Worm (Caenorhabditis elegans) whole organism, mixed stage, embryonic: ENCODE measurements around the gene B0228.8.
A peak's percentile ranks its signal among the peaks of the same experiment; 100 is the strongest.

Experiments used
- bed-3 ChIP-seq: fragments of 200-800 bp; sonication (Bioruptor generic); optimal IDR thresholded peaks from 3 replicates; lab custom pipeline; 2018; ENCODE audit warnings: mild to moderate bottlenecking, missing genetic modification characterization, moderate library complexity, missing compliant biosample characterization
- ces-1 ChIP-seq: fragments of 150-350 bp; optimal IDR thresholded peaks from 2 replicates; lab custom pipeline; 2014; ENCODE audit warnings: missing biosample characterization, missing genetic modification reagents, missing genetic modification characterization
- drap-1 ChIP-seq: fragments of 200-800 bp; sonication (Bioruptor generic); optimal IDR thresholded peaks from 3 replicates; lab custom pipeline; 2018; ENCODE audit warnings: mild to moderate bottlenecking, missing genetic modification characterization, missing compliant biosample characterization
- elt-1 ChIP-seq: sonication (generic microtip); optimal IDR thresholded peaks from 2 replicates; lab custom pipeline; 2017; ENCODE audit warnings: missing genetic modification characterization, mild to moderate bottlenecking, missing compliant biosample characterization, antibody characterized with exemption, moderate library complexity, borderline replicate concordance; ENCODE audit not compliant: insufficient read depth
- flh-1 ChIP-seq: fragments of 200-800 bp; sonication (Bioruptor generic); optimal IDR thresholded peaks from 2 replicates; lab custom pipeline; 2018; ENCODE audit warnings: mild to moderate bottlenecking, missing genetic modification characterization, moderate library complexity, missing compliant biosample characterization
- hlh-1 ChIP-seq: fragments of 150-350 bp; optimal IDR thresholded peaks from 2 replicates; lab custom pipeline; 2014; ENCODE audit warnings: missing biosample characterization, missing genetic modification reagents, missing genetic modification characterization
- mep-1 ChIP-seq: fragments of 150-350 bp; optimal IDR thresholded peaks from 2 replicates; lab custom pipeline; 2017; ENCODE audit warnings: missing biosample characterization, missing genetic modification reagents, missing genetic modification characterization, inconsistent platforms
- sem-2 ChIP-seq: fragments of 200-800 bp; sonication (Bioruptor generic); optimal IDR thresholded peaks from 2 replicates; lab custom pipeline; 2018; ENCODE audit warnings: mild to moderate bottlenecking, missing genetic modification characterization, missing compliant biosample characterization
- ztf-11 ChIP-seq: fragments of 150-350 bp; optimal IDR thresholded peaks from 2 replicates; lab custom pipeline; 2014; ENCODE audit warnings: missing biosample characterization, missing genetic modification characterization

B0228.8 gene

DNA sequence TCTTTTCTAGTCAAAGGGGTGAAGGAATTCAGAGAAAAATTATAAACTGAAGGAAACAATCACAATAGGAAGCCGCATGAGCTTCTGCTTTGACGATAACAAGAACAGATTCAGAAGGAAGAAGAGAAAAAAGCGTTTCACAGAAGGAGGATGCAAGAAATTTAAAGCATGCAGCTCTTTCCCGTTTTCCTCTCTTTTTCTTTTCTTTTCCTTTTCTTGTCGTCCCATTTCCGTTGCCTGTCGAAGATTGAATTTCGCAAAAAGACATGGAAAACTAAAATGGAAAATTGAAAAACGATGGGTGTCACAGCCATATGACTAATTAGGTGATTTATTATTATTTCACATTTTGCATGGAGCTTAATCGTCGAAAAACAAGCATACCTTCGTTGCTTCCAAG is 45.2 kb downstream of the B0228.8 start:
- TF ChIP-seq ztf-11 (tag; lab: Kevin White, UChicago) (no peak), hlh-1 (tag; lab: Kevin White, UChicago) (no peak), elt-1 (tag; lab: Kevin White, UChicago) (no peak), drap-1 (GFP tag; lab: Kevin White, UChicago) (no peak), mep-1 (tag; lab: Kevin White, UChicago) (no peak), flh-1 (GFP tag; lab: Kevin White, UChicago) (no peak), ces-1 (GFP tag; lab: Kevin White, UChicago) (peak; percentile 43)

DNA sequence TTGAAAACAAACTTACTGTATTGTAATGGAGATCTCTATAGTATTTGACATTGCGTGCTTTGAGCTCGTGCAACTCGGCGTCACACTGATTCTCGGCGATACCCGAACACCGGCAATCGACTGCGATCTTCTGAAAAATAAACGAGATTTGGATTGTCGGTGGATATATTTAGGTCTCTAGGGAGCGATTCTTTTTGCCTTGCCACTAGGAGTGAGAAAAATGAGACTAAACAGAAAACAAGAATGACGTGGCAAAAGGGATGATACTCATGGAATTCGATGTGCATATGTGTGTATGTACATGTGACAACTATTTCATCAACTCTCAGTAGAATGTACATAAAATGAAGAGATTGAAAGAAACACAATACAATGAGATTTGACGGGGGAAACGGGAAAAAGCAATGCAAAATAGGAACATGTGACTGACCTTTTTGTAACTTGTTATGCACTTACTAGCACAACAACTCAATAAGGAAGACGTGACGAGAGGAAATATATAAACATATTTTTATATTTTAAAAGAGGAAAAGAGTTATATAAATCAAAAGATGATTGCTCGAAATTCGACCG is 46.6 kb downstream of the B0228.8 start:
- peak; percentile 79 for TF ChIP-seq ces-1 (GFP tag; lab: Kevin White, UChicago)
- TF ChIP-seq bed-3 (GFP tag; lab: Kevin White, UChicago): no peak
- TF ChIP-seq sem-2: no peak
